Fruit fly (Drosophila melanogaster) whole organism, wandering third instar larva: ENCODE results near the gene CG33722.

Source experiments
- Dfd ChIP-seq: fragments of >200 bp; optimal IDR thresholded peaks from 2 replicates; lab custom pipeline; 2017; ENCODE audit warnings: missing biosample characterization, missing genetic modification characterization
- Hr78 ChIP-seq: fragments of >200 bp; optimal IDR thresholded peaks from 2 replicates; lab custom pipeline; 2017; ENCODE audit warnings: missing biosample characterization, missing genetic modification characterization
- OdsH ChIP-seq: fragments of 200-800 bp; sonication (Bioruptor generic); optimal IDR thresholded peaks from 2 replicates; lab custom pipeline; 2016; ENCODE audit warnings: missing biosample characterization, mild to moderate bottlenecking, missing genetic modification characterization
- Vsx2 ChIP-seq: fragments of 200-300, 225-300 bp; sonication (Bioruptor generic); optimal IDR thresholded peaks from 2 replicates; lab custom pipeline; 2018; ENCODE audit warnings: missing biosample characterization, missing genetic modification characterization; ENCODE audit not compliant: partially characterized antibody
- dsf ChIP-seq: sonication (Bioruptor generic); optimal IDR thresholded peaks from 2 replicates; lab custom pipeline; 2016; ENCODE audit warnings: missing biosample characterization, missing genetic modification characterization, borderline replicate concordance
- ey ChIP-seq: fragments of 200-800 bp; sonication (Bioruptor generic); optimal IDR thresholded peaks from 2 replicates; lab custom pipeline; 2016; ENCODE audit warnings: missing biosample characterization, missing genetic modification characterization
- usp ChIP-seq: fragments of >200 bp; optimal IDR thresholded peaks from 2 replicates; lab custom pipeline; 2017; ENCODE audit warnings: missing biosample characterization, missing genetic modification characterization

DNA sequence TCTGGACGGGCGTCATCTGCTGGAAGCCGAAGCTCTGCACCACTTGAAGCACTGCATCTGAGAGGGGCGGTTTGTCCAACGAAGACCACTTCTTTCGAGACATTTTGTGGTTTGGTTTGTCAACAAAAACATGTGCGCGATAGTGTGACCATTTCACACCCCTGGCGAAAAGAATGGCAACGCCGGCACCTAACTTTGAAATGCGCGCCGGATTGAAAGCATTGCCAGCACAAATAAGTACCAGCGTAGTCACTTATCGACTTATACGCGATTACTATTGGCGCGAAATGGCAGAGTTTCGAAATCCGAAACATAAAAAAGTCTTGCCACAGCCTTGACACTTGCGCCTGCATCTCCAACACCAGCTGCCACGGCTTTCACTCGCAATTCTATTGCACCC, 25.9 kb downstream of the CG33722 start, which contains the start of gene CG9630:
- no peak for TF ChIP-seq OdsH
- no peak for TF ChIP-seq dsf (GFP tag; lab: Kevin White, UChicago)
- TF ChIP-seq Hr78 (GFP tag; lab: Kevin White, UChicago), result no peak
- TF ChIP-seq Vsx2 (GFP tag; lab: Kevin White, UChicago), result no peak
- no peak for TF ChIP-seq usp (GFP tag; lab: Kevin White, UChicago)
- TF ChIP-seq Dfd (GFP tag; lab: Kevin White, UChicago), result no peak
- TF ChIP-seq ey (GFP tag; lab: Kevin White, UChicago), result no peak
